Worm (Caenorhabditis elegans) whole organism, L4 larva: ENCODE data around the gene Y81B9A.4.

Source experiments
- D1046.2 ChIP-seq: fragments of 200-800 bp; sonication (Bioruptor generic); IDR thresholded peaks from 2 replicates; pipeline ENCODE4 v1.3.6; 2022; ENCODE audit warnings: missing genetic modification characterization, missing compliant biosample characterization
- R02D3.7 ChIP-seq: fragments of 150-350 bp; sonication (generic microtip); optimal IDR thresholded peaks from 3 replicates; lab custom pipeline; 2014; ENCODE audit warnings: missing biosample characterization, missing genetic modification characterization
- Y105C5A.15 ChIP-seq: fragments of 200-800 bp; sonication (Bioruptor generic); IDR thresholded peaks from 2 replicates; pipeline ENCODE4 v1.3.6; 2022; ENCODE audit warnings: missing genetic modification characterization, missing compliant biosample characterization
- Y48G9A.11 ChIP-seq: fragments of 200-800 bp; sonication (Bioruptor generic); IDR thresholded peaks from 2 replicates; pipeline ENCODE4 v1.3.6; 2022; ENCODE audit warnings: missing genetic modification reagents, missing genetic modification characterization, missing compliant biosample characterization
- Y5F2A.4 ChIP-seq: fragments of 200-800 bp; sonication (Bioruptor generic); optimal IDR thresholded peaks from 2 replicates; lab custom pipeline; 2018; ENCODE audit warnings: mild to moderate bottlenecking, missing genetic modification characterization, missing compliant biosample characterization
- Y75B8A.6 ChIP-seq: fragments of 200-800 bp; sonication (Bioruptor generic); IDR thresholded peaks from 2 replicates; pipeline ENCODE4 v1.3.6; 2022; ENCODE audit warnings: missing genetic modification reagents, missing genetic modification characterization, missing compliant biosample characterization
- ZK337.2 ChIP-seq: fragments of 200-800 bp; sonication (Bioruptor generic); IDR thresholded peaks from 2 replicates; pipeline ENCODE4 v1.3.6; 2022; ENCODE audit warnings: missing genetic modification reagents, missing genetic modification characterization, missing compliant biosample characterization
- aha-1 ChIP-seq: fragments of 150-350 bp; peaks from one replicate; lab custom pipeline; 2014; ENCODE audit warnings: missing biosample characterization, missing genetic modification characterization
- attf-4 ChIP-seq: sonication (generic microtip); optimal IDR thresholded peaks from 3 replicates; lab custom pipeline; 2017; ENCODE audit warnings: missing biosample characterization, missing genetic modification characterization
- ctbp-1 ChIP-seq: fragments of 200-800 bp; sonication (Bioruptor generic); IDR thresholded peaks from 2 replicates; pipeline ENCODE4 v1.3.6; 2022; ENCODE audit warnings: missing genetic modification reagents, missing genetic modification characterization, missing compliant biosample characterization
- daf-16 ChIP-seq, 3 experiments: sonication (generic microtip); optimal IDR thresholded peaks; 2 replicates each; lab custom pipeline; 2016 to 2017; ENCODE audit warnings: missing genetic modification characterization in 3 of 3, missing genetic modification reagents in 3 of 3, mild to moderate bottlenecking in 2 of 3, missing compliant biosample characterization in 2 of 3, missing biosample characterization in 1 of 3, moderate library complexity in 1 of 3
- daf-19 ChIP-seq: fragments of 200-800 bp; sonication (Bioruptor generic); conservative IDR thresholded peaks from 2 replicates; pipeline ENCODE4 v1.3.6; 2022; ENCODE audit warnings: missing genetic modification characterization, missing compliant biosample characterization
- dmd-6 ChIP-seq: fragments of 200-800 bp; sonication (Bioruptor generic); IDR thresholded peaks from 2 replicates; pipeline ENCODE4 v1.3.6; 2022; ENCODE audit warnings: missing genetic modification reagents, missing genetic modification characterization, missing compliant biosample characterization
- dmd-9 ChIP-seq: fragments of 200-800 bp; sonication (Bioruptor generic); IDR thresholded peaks from 2 replicates; pipeline ENCODE4 v1.3.6; 2022; ENCODE audit warnings: missing genetic modification reagents, missing genetic modification characterization, missing compliant biosample characterization
- dve-1 ChIP-seq: sonication (generic microtip); optimal IDR thresholded peaks from 2 replicates; lab custom pipeline; 2017; ENCODE audit warnings: antibody characterized with exemption, mild to moderate bottlenecking, missing genetic modification characterization, missing compliant biosample characterization; ENCODE audit not compliant: insufficient read depth
- hif-1 ChIP-seq, 2 experiments: sonication (generic microtip); optimal IDR thresholded peaks; 2 replicates each; lab custom pipeline; 2016 to 2017; ENCODE audit warnings: missing compliant biosample characterization in 2 of 2, missing genetic modification characterization in 2 of 2, missing genetic modification reagents in 2 of 2, missing genotype in 2 of 2, mild to moderate bottlenecking in 1 of 2
- hlh-11 ChIP-seq: fragments of 200-800 bp; sonication (Bioruptor generic); optimal IDR thresholded peaks from 2 replicates; lab custom pipeline; 2018; ENCODE audit warnings: mild to moderate bottlenecking, missing genetic modification characterization, missing compliant biosample characterization
- hlh-30 ChIP-seq: sonication (generic microtip); optimal IDR thresholded peaks from 2 replicates; lab custom pipeline; 2017; ENCODE audit warnings: antibody characterized with exemption, mild to moderate bottlenecking, missing genetic modification characterization, missing compliant biosample characterization; ENCODE audit not compliant: insufficient read depth
- lin-1 ChIP-seq: fragments of 200-800 bp; sonication (Bioruptor generic); IDR thresholded peaks from 2 replicates; pipeline ENCODE4 v1.3.6; 2022; ENCODE audit warnings: missing genetic modification reagents, missing genetic modification characterization, missing compliant biosample characterization
- lin-15B ChIP-seq: fragments of 150-350 bp; sonication (generic microtip); optimal IDR thresholded peaks from 3 replicates; lab custom pipeline; 2014; ENCODE audit warnings: missing biosample characterization, missing genetic modification characterization
- lir-3 ChIP-seq: sonication (generic microtip); optimal IDR thresholded peaks from 2 replicates; lab custom pipeline; 2016; ENCODE audit warnings: mild to moderate bottlenecking, missing genetic modification characterization, missing compliant biosample characterization
- madf-9 ChIP-seq: fragments of 200-800 bp; sonication (Bioruptor generic); conservative IDR thresholded peaks from 2 replicates; pipeline ENCODE4 v1.3.6; 2022; ENCODE audit warnings: missing genetic modification reagents, missing genetic modification characterization, missing compliant biosample characterization
- mdl-1 ChIP-seq, 2 experiments: fragments of 150-350 bp in 1 of 2; sonication (generic microtip) in 1 of 2; optimal IDR thresholded peaks; 2 replicates each; lab custom pipeline; 2014 to 2017; ENCODE audit warnings: missing biosample characterization in 2 of 2, missing genetic modification characterization in 2 of 2
- mep-1 ChIP-seq: fragments of 150-350 bp; sonication (generic microtip); optimal IDR thresholded peaks from 3 replicates; lab custom pipeline; 2014; ENCODE audit warnings: missing biosample characterization, missing genetic modification characterization
- mxl-3 ChIP-seq: fragments of 200-800 bp; sonication (Bioruptor generic); optimal IDR thresholded peaks from 2 replicates; lab custom pipeline; 2018; ENCODE audit warnings: mild to moderate bottlenecking, missing genetic modification characterization, missing compliant biosample characterization
- nhr-111 ChIP-seq: fragments of 200-800 bp; sonication (Bioruptor generic); optimal IDR thresholded peaks from 2 replicates; lab custom pipeline; 2018; ENCODE audit warnings: mild to moderate bottlenecking, missing genetic modification characterization, missing compliant biosample characterization
- nhr-237 ChIP-seq: sonication (generic microtip); optimal IDR thresholded peaks from 2 replicates; lab custom pipeline; 2017; ENCODE audit warnings: missing biosample characterization, missing genetic modification characterization
- nhr-28 ChIP-seq: fragments of 150-350 bp; optimal IDR thresholded peaks from 2 replicates; lab custom pipeline; 2014; ENCODE audit warnings: missing biosample characterization, missing genetic modification characterization
- nhr-42 ChIP-seq: fragments of 200-800 bp; sonication (Bioruptor generic); IDR thresholded peaks from 2 replicates; pipeline ENCODE4 v1.3.6; 2022; ENCODE audit warnings: missing genetic modification characterization, missing compliant biosample characterization
- nhr-48 ChIP-seq: sonication (generic microtip); optimal IDR thresholded peaks from 2 replicates; lab custom pipeline; 2016; ENCODE audit warnings: mild to moderate bottlenecking, missing genetic modification characterization, missing compliant biosample characterization
- nhr-76 ChIP-seq: fragments of 150-350 bp; optimal IDR thresholded peaks from 2 replicates; lab custom pipeline; 2014; ENCODE audit warnings: missing biosample characterization, missing genetic modification characterization
- nhr-77 ChIP-seq: fragments of 150-350 bp; optimal IDR thresholded peaks from 2 replicates; lab custom pipeline; 2014; ENCODE audit warnings: missing biosample characterization, missing genetic modification characterization
- php-3 ChIP-seq: fragments of 200-800 bp; sonication (Bioruptor generic); IDR thresholded peaks from 2 replicates; pipeline ENCODE4 v1.3.6; 2022; ENCODE audit warnings: missing genetic modification reagents, missing genetic modification characterization, missing compliant biosample characterization
- pqm-1 ChIP-seq: sonication (generic microtip); optimal IDR thresholded peaks from 2 replicates; lab custom pipeline; 2017; ENCODE audit warnings: missing biosample characterization, missing genetic modification characterization
- sdz-12 ChIP-seq: fragments of 200-800 bp; sonication (Bioruptor generic); optimal IDR thresholded peaks from 2 replicates; lab custom pipeline; 2018; ENCODE audit warnings: mild to moderate bottlenecking, missing genetic modification characterization, missing compliant biosample characterization
- snpc-1.2 ChIP-seq: fragments of 200-800 bp; sonication (Bioruptor generic); IDR thresholded peaks from 2 replicates; pipeline ENCODE4 v1.3.6; 2022; ENCODE audit warnings: missing genetic modification reagents, missing genetic modification characterization, missing compliant biosample characterization
- zip-2 ChIP-seq: fragments of 150-350 bp; optimal IDR thresholded peaks from 2 replicates; lab custom pipeline; 2014; ENCODE audit warnings: missing biosample characterization, missing genetic modification characterization
- ztf-11 ChIP-seq: fragments of 150-350 bp; optimal IDR thresholded peaks from 2 replicates; lab custom pipeline; 2014; ENCODE audit warnings: missing biosample characterization, missing genetic modification characterization

Y81B9A.4 gene

ce11 chrX:9212675-9213074 is 32.0 kb upstream of the Y81B9A.4 start:
- TF ChIP-seq daf-16 (GFP tag; optimal IDR thresholded peaks at IDR 0.05; lab: Kevin White, UChicago) = no peak
- TF ChIP-seq daf-16 (tag; optimal IDR thresholded peaks at IDR 0.05; lab: Kevin White, UChicago) = peak; percentile 86
- no peak for TF ChIP-seq daf-19 (GFP tag; lab: Robert Waterston, UW)
- TF ChIP-seq nhr-237 (tag; lab: Kevin White, UChicago) = no peak
- TF ChIP-seq hlh-11 (tag; lab: Kevin White, UChicago) = peak; percentile 40
- peak; percentile 48 for TF ChIP-seq mxl-3 (GFP tag; lab: Kevin White, UChicago)
- peak; percentile 20 for TF ChIP-seq hlh-30 (tag; lab: Kevin White, UChicago)
- TF ChIP-seq Y75B8A.6 = no peak
- no peak for TF ChIP-seq snpc-1.2 (GFP tag; lab: Robert Waterston, UW)
- peak in 1 of 2 experiments; percentile 53 for TF ChIP-seq mdl-1 (tag; optimal IDR thresholded peaks at IDR 0.05; lab: Kevin White, UChicago)
- no peak for TF ChIP-seq nhr-76
- peak; percentile 55 for TF ChIP-seq nhr-77 (tag; lab: Kevin White, UChicago)
- peak; percentile 69 for TF ChIP-seq nhr-28
- no peak for TF ChIP-seq lir-3 (tag; lab: Kevin White, UChicago)
- TF ChIP-seq Y48G9A.11 (GFP tag; lab: Robert Waterston, UW) = no peak
- TF ChIP-seq Y105C5A.15 = no peak
- no peak for TF ChIP-seq zip-2 (tag; lab: Kevin White, UChicago)
- TF ChIP-seq pqm-1 (tag; lab: Kevin White, UChicago) = peak; percentile 88
- TF ChIP-seq dmd-6 (GFP tag; lab: Robert Waterston, UW) = peak; percentile 78
- TF ChIP-seq ZK337.2 (GFP tag; lab: Robert Waterston, UW) = no peak
- TF ChIP-seq R02D3.7 (tag; lab: Kevin White, UChicago) = no peak
- no peak for TF ChIP-seq attf-4 (tag; lab: Kevin White, UChicago)
- TF ChIP-seq lin-1 (GFP tag; lab: Robert Waterston, UW) = no peak
- no peak for TF ChIP-seq nhr-42 (GFP tag; lab: Robert Waterston, UW)
- peak; percentile 62 for TF ChIP-seq dve-1 (tag; lab: Kevin White, UChicago)
- no peak for TF ChIP-seq nhr-111
- no peak for TF ChIP-seq hif-1 (tag; optimal IDR thresholded peaks at IDR 0.05; lab: Kevin White, UChicago)

- TF ChIP-seq mep-1 (tag; lab: Kevin White, UChicago) (peak; percentile 9), dve-1 (tag; lab: Kevin White, UChicago) (peak; percentile 47), hlh-30 (tag; lab: Kevin White, UChicago) (peak; percentile 7), dmd-6 (GFP tag; lab: Robert Waterston, UW) (peak; percentile 23; the same call in 1 of the 2 replicates), dmd-9 (GFP tag; lab: Robert Waterston, UW) (no peak), ztf-11 (no peak), lin-15B (tag; lab: Kevin White, UChicago) (no peak), hlh-11 (tag; lab: Kevin White, UChicago) (peak; percentile 65), sdz-12 (GFP tag; lab: Kevin White, UChicago) (no peak), php-3 (0 out of 2 replicates have a peak, but pooled peaks have one; percentile 27), nhr-28 (peak; percentile 61), Y5F2A.4 (no peak), daf-16 (GFP tag; optimal IDR thresholded peaks at IDR 0.05; lab: Kevin White, UChicago) (no peak), daf-16 (tag; optimal IDR thresholded peaks at IDR 0.05; lab: Kevin White, UChicago) (peak; percentile 82), D1046.2 (GFP tag; lab: Robert Waterston, UW) (no peak), madf-9 (GFP tag; lab: Robert Waterston, UW) (no peak), aha-1 (tag; lab: Kevin White, UChicago) (peak; percentile 74), nhr-48 (tag; lab: Kevin White, UChicago) (peak; percentile 11), pqm-1 (tag; lab: Kevin White, UChicago) (peak; percentile 47), ctbp-1 (GFP tag; lab: Robert Waterston, UW) (no peak)
These were observed 29.4 kb upstream of the Y81B9A.4 start for ce11 chrX:9210086-9210485.
